Worm (Caenorhabditis elegans): Measurements from ENCODE around the gene gkow-1.

ce11 chrIV:10331882-10332281 lies 26.1 kb upstream of the gkow-1 start:
- TF ChIP-seq rec-8 (tag; optimal IDR thresholded peaks at IDR 0.05) = no peak
- TF ChIP-seq ceh-100 (GFP tag; IDR thresholded peaks at IDR 0.05) = no peak
- TF ChIP-seq F52B5.7 (tag; optimal IDR thresholded peaks at IDR 0.05) = no peak
- TF ChIP-seq tlf-1 (GFP tag; optimal IDR thresholded peaks at IDR 0.05) = no peak
- TF ChIP-seq nhr-90 (tag; optimal IDR thresholded peaks at IDR 0.05) = no peak
- no peak for TF ChIP-seq sdz-38 (tag; optimal IDR thresholded peaks at IDR 0.05)
- TF ChIP-seq pha-4 (tag; optimal IDR thresholded peaks at IDR 0.05) = no peak
- no peak for TF ChIP-seq unc-130 (GFP tag; optimal IDR thresholded peaks at IDR 0.05)
- no peak for TF ChIP-seq B0336.3 (GFP tag; IDR thresholded peaks at IDR 0.05)
- no peak for TF ChIP-seq lin-54 (GFP tag; optimal IDR thresholded peaks at IDR 0.05)
- TF ChIP-seq nhr-27 (tag; optimal IDR thresholded peaks at IDR 0.05) = no peak
- TF ChIP-seq ama-1 (optimal IDR thresholded peaks at IDR 0.05) = no peak
- TF ChIP-seq ama-1 (GFP tag; optimal IDR thresholded peaks at IDR 0.05) = no peak
- TF ChIP-seq B0035.1 (tag; optimal IDR thresholded peaks at IDR 0.05) = no peak
- TF ChIP-seq rcor-1 (GFP tag; IDR thresholded peaks at IDR 0.05) = no peak
